Fruit fly (Drosophila melanogaster): ENCODE data around the gene mRpL47.
A peak's percentile ranks its signal among the peaks of the same experiment; 100 is the strongest.

Gene mRpL47

dm6 chr3R:9493627-9494626 lies 21.8 kb downstream of the mRpL47 start, which contains the start of gene CG16779 (continued):
- no peak; the same call in 1 of the 2 replicates for TF ChIP-seq MBD-R2 (GFP tag; IDR thresholded peaks at IDR 0.05)
- no peak for TF ChIP-seq CG7963 (GFP tag; IDR thresholded peaks at IDR 0.05; ENCODE audit: partially characterized antibody)
- no peak for TF ChIP-seq gsb-n (tag; optimal IDR thresholded peaks at IDR 0.05)
- peak; percentile 45 for TF ChIP-seq PHDP (tag; optimal IDR thresholded peaks at IDR 0.05)
- TF ChIP-seq Oaz (GFP tag; IDR thresholded peaks at IDR 0.05): no peak
- no peak for TF ChIP-seq CG2875 (GFP tag; optimal IDR thresholded peaks at IDR 0.05)
- TF ChIP-seq CG13775 (GFP tag; optimal IDR thresholded peaks at IDR 0.05): peak; percentile 38
- TF ChIP-seq CG15479 (GFP tag; optimal IDR thresholded peaks at IDR 0.05): peak; percentile 96
- TF ChIP-seq CG14710 (tag; optimal IDR thresholded peaks at IDR 0.05): peak; percentile 50
- TF ChIP-seq Mad (GFP tag; optimal IDR thresholded peaks at IDR 0.05): no peak
- no peak for TF ChIP-seq CG2199 (GFP tag; IDR thresholded peaks at IDR 0.05)
- TF ChIP-seq CG4328 (GFP tag; optimal IDR thresholded peaks at IDR 0.05): peak; percentile 26
- TF ChIP-seq Dek (tag; optimal IDR thresholded peaks at IDR 0.05): no peak
- TF ChIP-seq CG8388 (GFP tag; optimal IDR thresholded peaks at IDR 0.05): peak; percentile 25
- no peak for TF ChIP-seq HmgZ (tag; optimal IDR thresholded peaks at IDR 0.05)
- no peak for TF ChIP-seq prd (optimal IDR thresholded peaks at IDR 0.05)
- peak; percentile 19; the same call in 1 of the 3 replicates for TF ChIP-seq prd (GFP tag; IDR thresholded peaks at IDR 0.05)
- TF ChIP-seq CG5953 (GFP tag; IDR thresholded peaks at IDR 0.05): 0 out of 2 replicates have a peak, but pooled peaks have one; percentile 14
- 0 out of 2 replicates have a peak, but pooled peaks have one; percentile 11 for TF ChIP-seq CG3847 (GFP tag; IDR thresholded peaks at IDR 0.05)
- peak; percentile 10; the same call in 1 of the 2 replicates for TF ChIP-seq chm (GFP tag; IDR thresholded peaks at IDR 0.05)
- TF ChIP-seq eyg (GFP tag; optimal IDR thresholded peaks at IDR 0.05): no peak
- TF ChIP-seq Opbp (GFP tag; IDR thresholded peaks at IDR 0.05; ENCODE audit: partially characterized antibody): no peak
- no peak for TF ChIP-seq Myb (GFP tag; optimal IDR thresholded peaks at IDR 0.05)
- TF ChIP-seq Jarid2 (GFP tag; optimal IDR thresholded peaks at IDR 0.05): no peak
- TF ChIP-seq fd102C (GFP tag; optimal IDR thresholded peaks at IDR 0.05): no peak
- peak in 1 of 2 experiments; percentile 44 for TF ChIP-seq Pdp1 (GFP tag; optimal IDR thresholded peaks at IDR 0.05)
- TF ChIP-seq Dbx (GFP tag; IDR thresholded peaks at IDR 0.05): no peak
- no peak for TF ChIP-seq CG11247 (GFP tag; IDR thresholded peaks at IDR 0.05)
- peak; percentile 56 for TF ChIP-seq CG2712 (tag; optimal IDR thresholded peaks at IDR 0.05)
- peak; percentile 44; the same call in 1 of the 3 replicates for TF ChIP-seq ci (GFP tag; IDR thresholded peaks at IDR 0.05)
- no peak for TF ChIP-seq CG18764 (GFP tag; optimal IDR thresholded peaks at IDR 0.05)
- no peak for TF ChIP-seq CG8359 (GFP tag; optimal IDR thresholded peaks at IDR 0.05; ENCODE audit: borderline replicate concordance)
- no peak for TF ChIP-seq CG10147 (GFP tag; optimal IDR thresholded peaks at IDR 0.05)
- peak; percentile 66 for TF ChIP-seq CG11504 (tag; optimal IDR thresholded peaks at IDR 0.05)
- no peak for TF ChIP-seq caup (GFP tag; optimal IDR thresholded peaks at IDR 0.05; ENCODE audit: severe bottlenecking)
- no peak for TF ChIP-seq CG15073 (GFP tag; optimal IDR thresholded peaks at IDR 0.05)
- peak; percentile 10 to 19 for TF ChIP-seq dpn (GFP tag; optimal IDR thresholded peaks at IDR 0.05)
- no peak for TF ChIP-seq dimm (GFP tag; IDR thresholded peaks at IDR 0.05)
- peak; percentile 58 for TF ChIP-seq twi (tag; optimal IDR thresholded peaks at IDR 0.05)
- TF ChIP-seq dmrt11E (tag; optimal IDR thresholded peaks at IDR 0.05): peak; percentile 51
- TF ChIP-seq Dp (GFP tag; optimal IDR thresholded peaks at IDR 0.05): peak; percentile 89
- peak; percentile 92 for TF ChIP-seq sens (GFP tag)
- TF ChIP-seq pnt (GFP tag; optimal IDR thresholded peaks at IDR 0.05): peak; percentile 9
- no peak for TF ChIP-seq CG8089 (GFP tag; optimal IDR thresholded peaks at IDR 0.05)
- no peak for TF ChIP-seq knrl (GFP tag; IDR thresholded peaks at IDR 0.05; ENCODE audit: partially characterized antibody)
- no peak for TF ChIP-seq luna (GFP tag; optimal IDR thresholded peaks at IDR 0.05)
- TF ChIP-seq CG3163 (GFP tag; optimal IDR thresholded peaks at IDR 0.05): no peak
- TF ChIP-seq Deaf1 (tag; optimal IDR thresholded peaks at IDR 0.05): peak; percentile 90
